Fruit fly (Drosophila melanogaster): ENCODE results near the gene Rab11.

DNA sequence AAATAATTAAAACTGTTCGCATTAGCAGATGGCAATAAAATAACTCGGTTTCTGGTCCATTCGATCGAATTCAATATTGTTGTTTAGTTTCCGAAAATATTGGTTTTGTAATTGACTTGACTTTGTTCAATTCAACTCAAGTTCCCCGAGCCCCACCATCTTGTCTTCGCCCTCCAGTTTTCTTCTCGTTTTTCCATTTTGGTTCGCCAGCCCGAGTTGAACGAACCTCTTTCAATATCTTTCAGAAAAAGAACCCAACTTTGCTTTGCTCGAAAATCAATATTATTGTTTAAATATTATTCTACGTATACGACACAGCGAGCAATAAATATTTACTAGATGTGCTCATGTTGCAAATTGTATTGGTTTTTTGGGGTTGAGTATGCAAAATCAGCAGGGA lies 47.4 kb downstream of the Rab11 start:
- no peak for TF ChIP-seq brk (GFP tag; optimal IDR thresholded peaks at IDR 0.05)
- TF ChIP-seq foxo (GFP tag; optimal IDR thresholded peaks at IDR 0.05), result no peak
